Fruit fly (Drosophila melanogaster) whole organism, embryonic: ENCODE results near the gene CG6709.
A peak's percentile ranks its signal among the peaks of the same experiment; 100 is the strongest.

Experiments
- ATbp ChIP-seq: fragments of 200-800 bp; sonication (Bioruptor generic); optimal IDR thresholded peaks from 2 replicates; lab custom pipeline; 2017; ENCODE audit warnings: missing biosample characterization, mild to moderate bottlenecking, missing genetic modification characterization, missing genetic modification reagents
- Abd-B ChIP-seq: fragments of 200-800 bp; sonication (Bioruptor generic); optimal IDR thresholded peaks from 2 replicates; lab custom pipeline; 2018; ENCODE audit warnings: missing biosample characterization, mild to moderate bottlenecking, missing genetic modification characterization, moderate library complexity
- Aef1 ChIP-seq: fragments of 200-800 bp; sonication (Bioruptor generic); IDR thresholded peaks from 3 replicates; pipeline ENCODE4 v1.3.6; 2022; ENCODE audit warnings: missing biosample characterization, missing genetic modification characterization
- CG10979 ChIP-seq: fragments of 200-800 bp; sonication (Bioruptor generic); optimal IDR thresholded peaks from 2 replicates; lab custom pipeline; 2018; ENCODE audit warnings: missing biosample characterization, mild to moderate bottlenecking, missing genetic modification characterization, moderate library complexity
- CG12236 ChIP-seq: fragments of 200-800 bp; sonication (Bioruptor generic); optimal IDR thresholded peaks from 2 replicates; lab custom pipeline; 2016; ENCODE audit warnings: missing biosample characterization, missing genetic modification characterization
- CG14050 ChIP-seq: fragments of 200-800 bp; sonication (Bioruptor generic); IDR thresholded peaks from 3 replicates; pipeline ENCODE4 v1.3.6; 2022; ENCODE audit warnings: missing biosample characterization, missing genetic modification characterization
- CG15479 ChIP-seq: fragments of 200-800 bp; sonication (Bioruptor generic); optimal IDR thresholded peaks from 3 replicates; lab custom pipeline; 2019; ENCODE audit warnings: missing biosample characterization, mild to moderate bottlenecking, missing genetic modification characterization, moderate library complexity
- CG1602 ChIP-seq: fragments of 200-800 bp; sonication (Bioruptor generic); optimal IDR thresholded peaks from 3 replicates; lab custom pipeline; 2016; ENCODE audit warnings: missing biosample characterization, missing genetic modification characterization
- CG17361 ChIP-seq: fragments of 200-800 bp; sonication (Bioruptor generic); IDR thresholded peaks from 3 replicates; pipeline ENCODE4 v1.3.6; 2022; ENCODE audit warnings: missing biosample characterization, missing genetic modification characterization
- CG17612 ChIP-seq: fragments of 200-800 bp; sonication (Bioruptor generic); IDR thresholded peaks from 2 replicates; pipeline ENCODE4 v1.3.6; 2022; ENCODE audit warnings: missing biosample characterization, missing genetic modification characterization
- CG30020 ChIP-seq: fragments of 200-800 bp; optimal IDR thresholded peaks from 2 replicates; lab custom pipeline; 2019; ENCODE audit warnings: missing biosample characterization, mild to moderate bottlenecking, missing genetic modification characterization, moderate library complexity
- CG3065 ChIP-seq: fragments of 200-800 bp; sonication (Bioruptor generic); optimal IDR thresholded peaks from 2 replicates; lab custom pipeline; 2016; ENCODE audit warnings: missing biosample characterization, missing genetic modification characterization
- CG32532 ChIP-seq: fragments of 200-800 bp; sonication (Bioruptor generic); IDR thresholded peaks from 2 replicates; pipeline ENCODE4 v1.3.6; 2022; ENCODE audit warnings: missing biosample characterization, missing genetic modification characterization
- CG4282 ChIP-seq: fragments of 200-800 bp; sonication (Bioruptor generic); optimal IDR thresholded peaks from 2 replicates; lab custom pipeline; 2016; ENCODE audit warnings: missing biosample characterization, missing genetic modification characterization
- CG6683 ChIP-seq: fragments of 200-800 bp; sonication (Bioruptor generic); optimal IDR thresholded peaks from 2 replicates; lab custom pipeline; 2017; ENCODE audit warnings: missing biosample characterization, mild to moderate bottlenecking, missing genetic modification characterization, missing genetic modification reagents
- CG8290 ChIP-seq, 3 experiments: fragments of 200-800 bp; sonication (Bioruptor generic); optimal IDR thresholded peaks; 2 replicates each; lab custom pipeline; 2016 to 2019; ENCODE audit warnings: missing biosample characterization in 3 of 3, missing genetic modification characterization in 3 of 3, mild to moderate bottlenecking in 2 of 3, moderate library complexity in 1 of 3
- D19A ChIP-seq: fragments of 200-800 bp; optimal IDR thresholded peaks from 3 replicates; lab custom pipeline; 2019; ENCODE audit warnings: missing biosample characterization, mild to moderate bottlenecking, missing genetic modification characterization, moderate library complexity
- Dfd ChIP-seq, 2 experiments: fragments of >200 bp; optimal IDR thresholded peaks; 2 replicates each; lab custom pipeline; 2017; ENCODE audit warnings: missing biosample characterization in 2 of 2, missing genetic modification characterization in 2 of 2
- Dip3 ChIP-seq: fragments of 200-800 bp; sonication (Bioruptor generic); optimal IDR thresholded peaks from 3 replicates; lab custom pipeline; 2016; ENCODE audit warnings: missing biosample characterization, missing genetic modification characterization
- Fer3 ChIP-seq: fragments of 200-800 bp; sonication (Bioruptor generic); optimal IDR thresholded peaks from 2 replicates; lab custom pipeline; 2018; ENCODE audit warnings: missing biosample characterization, mild to moderate bottlenecking, missing genetic modification characterization, moderate library complexity
- H2.0 ChIP-seq: fragments of 200-800 bp; sonication (Bioruptor generic); IDR thresholded peaks from 2 replicates; pipeline ENCODE4 v1.3.6; 2022; ENCODE audit warnings: missing biosample characterization, missing genetic modification characterization
- HLH4C ChIP-seq: fragments of 200-800 bp; sonication (Bioruptor generic); IDR thresholded peaks from 3 replicates; pipeline ENCODE4 v1.3.6; 2022; ENCODE audit warnings: missing biosample characterization, missing genetic modification characterization; ENCODE audit not compliant: partially characterized antibody
- HLHmδ ChIP-seq: fragments of 200-800 bp; sonication (Bioruptor generic); optimal IDR thresholded peaks from 2 replicates; lab custom pipeline; 2018; ENCODE audit warnings: missing biosample characterization, mild to moderate bottlenecking, missing genetic modification characterization, moderate library complexity
- Nf-YA ChIP-seq: fragments of 200-800 bp; sonication (Bioruptor generic); IDR thresholded peaks from 2 replicates; pipeline ENCODE4 v1.3.6; 2022; ENCODE audit warnings: missing biosample characterization, missing genetic modification characterization
- Nf-YB ChIP-seq: fragments of 200-800 bp; sonication (Bioruptor generic); optimal IDR thresholded peaks from 3 replicates; lab custom pipeline; 2019; ENCODE audit warnings: missing biosample characterization, mild to moderate bottlenecking, missing genetic modification characterization, moderate library complexity
- Opbp ChIP-seq: fragments of 200-800 bp; sonication (Bioruptor generic); IDR thresholded peaks from 3 replicates; pipeline ENCODE4 v1.3.6; 2022; ENCODE audit warnings: missing biosample characterization, missing genetic modification characterization; ENCODE audit not compliant: partially characterized antibody
- Optix ChIP-seq: fragments of 200-800 bp; sonication (Bioruptor generic); IDR thresholded peaks from 3 replicates; pipeline ENCODE4 v1.3.6; 2022; ENCODE audit warnings: missing biosample characterization, missing genetic modification characterization
- Pdp1 ChIP-seq, 2 experiments: fragments of 200-800 bp; sonication (Bioruptor generic); optimal IDR thresholded peaks; 3 replicates each; lab custom pipeline; 2016; ENCODE audit warnings: missing biosample characterization in 2 of 2, missing genetic modification characterization in 2 of 2, mild to moderate bottlenecking in 1 of 2, moderate library complexity in 1 of 2
- Tbp ChIP-seq: fragments of >200 bp; optimal IDR thresholded peaks from 2 replicates; lab custom pipeline; 2018; ENCODE audit warnings: missing biosample characterization, missing genetic modification characterization
- aop ChIP-seq: fragments of 200-800 bp; sonication (Bioruptor generic); IDR thresholded peaks from 2 replicates; pipeline ENCODE4 v1.3.6; 2022; ENCODE audit warnings: missing biosample characterization, missing genetic modification characterization
- ap ChIP-seq: fragments of 200-800 bp; sonication (Bioruptor generic); IDR thresholded peaks from 2 replicates; pipeline ENCODE4 v1.3.6; 2022; ENCODE audit warnings: missing biosample characterization, missing genetic modification characterization
- cg ChIP-seq: fragments of 200-800 bp; sonication (Bioruptor generic); optimal IDR thresholded peaks from 3 replicates; lab custom pipeline; 2019; ENCODE audit warnings: missing biosample characterization, mild to moderate bottlenecking, missing genetic modification characterization, moderate library complexity
- chn ChIP-seq: fragments of 200-800 bp; sonication (Bioruptor generic); optimal IDR thresholded peaks from 2 replicates; lab custom pipeline; 2016; ENCODE audit warnings: missing biosample characterization, missing genetic modification characterization
- crp ChIP-seq, 2 experiments: fragments of 200-800 bp; sonication (Bioruptor generic); optimal IDR thresholded peaks; 2 replicates in 1 of 2; 3 replicates in 1 of 2; lab custom pipeline; 2017; ENCODE audit warnings: missing biosample characterization in 2 of 2, missing genetic modification characterization in 2 of 2, mild to moderate bottlenecking in 1 of 2, moderate library complexity in 1 of 2
- da ChIP-seq: fragments of 200-800 bp; sonication (Bioruptor generic); optimal IDR thresholded peaks from 2 replicates; lab custom pipeline; 2016; ENCODE audit warnings: missing biosample characterization, missing genetic modification characterization
- dm ChIP-seq: fragments of 200-800 bp; sonication (Bioruptor generic); optimal IDR thresholded peaks from 3 replicates; lab custom pipeline; 2016; ENCODE audit warnings: missing biosample characterization, missing genetic modification characterization
- ftz-f1 ChIP-seq: fragments of 200-800 bp; sonication (Bioruptor generic); optimal IDR thresholded peaks from 2 replicates; lab custom pipeline; 2016; ENCODE audit warnings: missing biosample characterization, missing genetic modification characterization
- gcm2 ChIP-seq: fragments of 200-800 bp; sonication (Bioruptor generic); optimal IDR thresholded peaks from 2 replicates; lab custom pipeline; 2016; ENCODE audit warnings: missing biosample characterization, missing genetic modification characterization
- gem ChIP-seq: fragments of 200-800 bp; sonication (Bioruptor generic); optimal IDR thresholded peaks from 2 replicates; lab custom pipeline; 2019; ENCODE audit warnings: missing biosample characterization, mild to moderate bottlenecking, missing genetic modification characterization, moderate library complexity
- grau ChIP-seq: fragments of 200-800 bp; optimal IDR thresholded peaks from 3 replicates; lab custom pipeline; 2019; ENCODE audit warnings: missing biosample characterization, mild to moderate bottlenecking, missing genetic modification characterization, moderate library complexity
- gsb ChIP-seq: fragments of 200-800 bp; sonication (Bioruptor generic); IDR thresholded peaks from 2 replicates; pipeline ENCODE4 v1.3.6; 2022; ENCODE audit warnings: missing biosample characterization, missing genetic modification characterization
- hb ChIP-seq: fragments of 200-800 bp; sonication (Bioruptor generic); IDR thresholded peaks from 3 replicates; pipeline ENCODE4 v1.3.6; 2022; ENCODE audit warnings: missing biosample characterization, missing genetic modification characterization; ENCODE audit not compliant: partially characterized antibody
- ken ChIP-seq: fragments of 200-800 bp; sonication (Bioruptor generic); IDR thresholded peaks from 3 replicates; pipeline ENCODE4 v1.3.6; 2022; ENCODE audit warnings: missing biosample characterization, missing genetic modification characterization
- lab ChIP-seq: fragments of 200-800 bp; sonication (Bioruptor generic); optimal IDR thresholded peaks from 3 replicates; lab custom pipeline; 2017; ENCODE audit warnings: missing biosample characterization, missing genetic modification characterization, mild to moderate bottlenecking, moderate library complexity, missing genetic modification reagents
- onecut ChIP-seq: fragments of 200-800 bp; sonication (Bioruptor generic); IDR thresholded peaks from 2 replicates; pipeline ENCODE4 v1.3.6; 2022; ENCODE audit warnings: missing biosample characterization, missing genetic modification characterization
- pb ChIP-seq: fragments of 200-800 bp; sonication (Bioruptor generic); optimal IDR thresholded peaks from 3 replicates; lab custom pipeline; 2016; ENCODE audit warnings: missing biosample characterization, missing genetic modification characterization
- sens ChIP-seq: fragments of 200-800 bp; sonication (Bioruptor generic); peaks from one replicate; lab custom pipeline; 2016; ENCODE audit warnings: missing biosample characterization, missing genetic modification characterization
- sim ChIP-seq: fragments of 200-800 bp; sonication (Bioruptor generic); IDR thresholded peaks from 2 replicates; pipeline ENCODE4 v1.3.6; 2022; ENCODE audit warnings: missing biosample characterization, missing genetic modification characterization
- stc ChIP-seq: fragments of 200-800 bp; sonication (Bioruptor generic); IDR thresholded peaks from 2 replicates; pipeline ENCODE4 v1.3.6; 2022; ENCODE audit warnings: missing biosample characterization, missing genetic modification characterization
- tup ChIP-seq: fragments of 200-800 bp; sonication (Bioruptor generic); optimal IDR thresholded peaks from 2 replicates; lab custom pipeline; 2016; ENCODE audit warnings: missing biosample characterization, mild to moderate bottlenecking, missing genetic modification characterization, moderate library complexity

Gene CG6709

dm6 chr3L:9888630-9889130, 5.9 kb downstream of the CG6709 start, which contains the start of the genes Taf2 and CalpB (continued):
- TF ChIP-seq stc (GFP tag; lab: Robert Waterston, UW) (peak; percentile 86), da (GFP tag; lab: Kevin White, UChicago) (no peak), cg (GFP tag; lab: Kevin White, UChicago) (no peak), grau (tag; lab: Kevin White, UChicago) (peak; percentile 91), Nf-YA (peak; percentile 55; the same call in 1 of the 2 replicates), lab (GFP tag; lab: Kevin White, UChicago) (peak; percentile 84), Optix (GFP tag; lab: Robert Waterston, UW) (0 out of 3 replicates have a peak, but pooled peaks have one; percentile 28), CG3065 (no peak), Pdp1 (GFP tag; optimal IDR thresholded peaks at IDR 0.05; lab: Kevin White, UChicago) (no peak), Dfd (GFP tag; optimal IDR thresholded peaks at IDR 0.05; lab: Kevin White, UChicago) (no peak), ap (GFP tag; lab: Robert Waterston, UW) (peak; percentile 53), gsb (GFP tag; lab: Robert Waterston, UW) (peak; percentile 62), onecut (peak; percentile 63), D19A (tag; lab: Kevin White, UChicago) (peak; percentile 93), gem (tag; lab: Kevin White, UChicago) (peak; percentile 96), ken (GFP tag; lab: Robert Waterston, UW) (0 out of 3 replicates have a peak, but pooled peaks have one; percentile 38), Nf-YB (GFP tag; lab: Kevin White, UChicago) (peak; percentile 72), Abd-B (peak; percentile 88), CG17361 (GFP tag; lab: Robert Waterston, UW) (peak; percentile 97), CG6683 (no peak), CG4282 (GFP tag; lab: Kevin White, UChicago) (peak; percentile 7), dm (GFP tag; lab: Kevin White, UChicago) (peak; percentile 72), ATbp (GFP tag; lab: Kevin White, UChicago) (peak; percentile 75), hb (GFP tag; lab: Robert Waterston, UW) (no peak), chn (peak; percentile 58), Aef1 (GFP tag; lab: Robert Waterston, UW) (peak; percentile 76), CG8290 (GFP tag; optimal IDR thresholded peaks at IDR 0.05; lab: Kevin White, UChicago) (no peak), CG8290 (tag; optimal IDR thresholded peaks at IDR 0.05; lab: Kevin White, UChicago) (no peak), crp (GFP tag; optimal IDR thresholded peaks at IDR 0.05; lab: Kevin White, UChicago) (peak in 1 of 2 experiments; percentile 36), CG15479 (no peak), tup (GFP tag; lab: Kevin White, UChicago) (no peak), ftz-f1 (GFP tag; lab: Kevin White, UChicago) (no peak), Fer3 (tag; lab: Kevin White, UChicago) (peak; percentile 87), Opbp (GFP tag; lab: Robert Waterston, UW) (no peak), CG14050 (GFP tag; lab: Robert Waterston, UW) (no peak), HLH4C (no peak), Dip3 (GFP tag; lab: Kevin White, UChicago) (peak; percentile 39), CG12236 (GFP tag; lab: Kevin White, UChicago) (no peak), CG1602 (GFP tag; lab: Kevin White, UChicago) (peak; percentile 76), CG30020 (tag; lab: Kevin White, UChicago) (peak; percentile 79), sens (GFP tag; lab: Kevin White, UChicago) (peak; percentile 70), HLHmδ (GFP tag; lab: Kevin White, UChicago) (no peak), sim (GFP tag; lab: Robert Waterston, UW) (no peak), gcm2 (GFP tag; lab: Kevin White, UChicago) (peak; percentile 15), aop (GFP tag; lab: Robert Waterston, UW) (no peak), CG10979 (tag; lab: Kevin White, UChicago) (peak; percentile 94), H2.0 (GFP tag; lab: Robert Waterston, UW) (0 out of 2 replicates have a peak, but pooled peaks have one; percentile 43), CG32532 (peak; percentile 87), pb (GFP tag; lab: Kevin White, UChicago) (no peak), CG17612 (peak; percentile 53; the same call in 1 of the 2 replicates), Tbp (GFP tag; lab: Kevin White, UChicago) (no peak)
